Worm (Caenorhabditis elegans) whole organism, L4 larva: ENCODE measurements around the gene ets-5.

ENCODE experiments used
- F49E8.2 ChIP-seq: sonication (generic microtip); optimal IDR thresholded peaks from 2 replicates; lab custom pipeline; 2016; ENCODE audit warnings: missing compliant biosample characterization, mild to moderate bottlenecking, missing genetic modification characterization, borderline replicate concordance
- T20F7.1 ChIP-seq: fragments of 200-800 bp; sonication (Bioruptor generic); optimal IDR thresholded peaks from 2 replicates; lab custom pipeline; 2018; ENCODE audit warnings: mild to moderate bottlenecking, missing genetic modification characterization, missing compliant biosample characterization
- T26A8.4 ChIP-seq: fragments of 200-800 bp; sonication (Bioruptor generic); IDR thresholded peaks from 2 replicates; pipeline ENCODE4 v1.3.6; 2022; ENCODE audit warnings: missing genetic modification characterization, missing compliant biosample characterization
- Y48G9A.11 ChIP-seq: fragments of 200-800 bp; sonication (Bioruptor generic); IDR thresholded peaks from 2 replicates; pipeline ENCODE4 v1.3.6; 2022; ENCODE audit warnings: missing genetic modification reagents, missing genetic modification characterization, missing compliant biosample characterization
- Y75B8A.6 ChIP-seq: fragments of 200-800 bp; sonication (Bioruptor generic); IDR thresholded peaks from 2 replicates; pipeline ENCODE4 v1.3.6; 2022; ENCODE audit warnings: missing genetic modification reagents, missing genetic modification characterization, missing compliant biosample characterization
- ZK546.5 ChIP-seq, 2 experiments: sonication (generic microtip); optimal IDR thresholded peaks; 2 replicates each; lab custom pipeline; 2017; ENCODE audit warnings: missing biosample characterization in 2 of 2, missing genetic modification characterization in 2 of 2
- aha-1 ChIP-seq: fragments of 150-350 bp; peaks from one replicate; lab custom pipeline; 2014; ENCODE audit warnings: missing biosample characterization, missing genetic modification characterization
- ama-1 ChIP-seq: fragments of 150-350 bp; optimal IDR thresholded peaks from 2 replicates; lab custom pipeline; 2014; ENCODE audit warnings: inconsistent platforms, mixed read lengths
- arid-1 ChIP-seq: fragments of 200-800 bp; sonication (Bioruptor generic); conservative IDR thresholded peaks from 2 replicates; pipeline ENCODE4 v1.3.6; 2022; ENCODE audit warnings: missing genetic modification reagents, missing genetic modification characterization, missing compliant biosample characterization
- attf-4 ChIP-seq: sonication (generic microtip); optimal IDR thresholded peaks from 3 replicates; lab custom pipeline; 2017; ENCODE audit warnings: missing biosample characterization, missing genetic modification characterization
- ceh-32 ChIP-seq: sonication (generic microtip); optimal IDR thresholded peaks from 2 replicates; lab custom pipeline; 2016; ENCODE audit warnings: mild to moderate bottlenecking, missing genetic modification characterization, missing compliant biosample characterization; ENCODE audit not compliant: poor library complexity
- ceh-82 ChIP-seq: sonication (generic microtip); optimal IDR thresholded peaks from 2 replicates; lab custom pipeline; 2017; ENCODE audit warnings: missing biosample characterization, missing genetic modification characterization
- ces-1 ChIP-seq: fragments of 150-350 bp; sonication (generic microtip); optimal IDR thresholded peaks from 4 replicates; lab custom pipeline; 2014; ENCODE audit warnings: missing biosample characterization, missing genetic modification reagents, missing genetic modification characterization
- daf-16 ChIP-seq, 3 experiments: sonication (generic microtip); optimal IDR thresholded peaks; 2 replicates each; lab custom pipeline; 2016 to 2017; ENCODE audit warnings: missing genetic modification characterization in 3 of 3, missing genetic modification reagents in 3 of 3, mild to moderate bottlenecking in 2 of 3, missing compliant biosample characterization in 2 of 3, missing biosample characterization in 1 of 3, moderate library complexity in 1 of 3
- dmd-8 ChIP-seq: fragments of 200-800 bp; sonication (Bioruptor generic); IDR thresholded peaks from 2 replicates; pipeline ENCODE4 v1.3.6; 2022; ENCODE audit warnings: missing genetic modification characterization, missing compliant biosample characterization
- dmd-9 ChIP-seq: fragments of 200-800 bp; sonication (Bioruptor generic); IDR thresholded peaks from 2 replicates; pipeline ENCODE4 v1.3.6; 2022; ENCODE audit warnings: missing genetic modification reagents, missing genetic modification characterization, missing compliant biosample characterization
- dve-1 ChIP-seq: sonication (generic microtip); optimal IDR thresholded peaks from 2 replicates; lab custom pipeline; 2017; ENCODE audit warnings: antibody characterized with exemption, mild to moderate bottlenecking, missing genetic modification characterization, missing compliant biosample characterization; ENCODE audit not compliant: insufficient read depth
- fkh-10 ChIP-seq: fragments of 150-350 bp; optimal IDR thresholded peaks from 2 replicates; lab custom pipeline; 2014; ENCODE audit warnings: missing biosample characterization, missing genetic modification reagents, missing genetic modification characterization
- fos-1 ChIP-seq: fragments of 150-350 bp; optimal IDR thresholded peaks from 2 replicates; lab custom pipeline; 2014; ENCODE audit warnings: missing biosample characterization, missing genetic modification characterization
- hif-1 ChIP-seq, 2 experiments: sonication (generic microtip); optimal IDR thresholded peaks; 2 replicates each; lab custom pipeline; 2016 to 2017; ENCODE audit warnings: missing compliant biosample characterization in 2 of 2, missing genetic modification characterization in 2 of 2, missing genetic modification reagents in 2 of 2, missing genotype in 2 of 2, mild to moderate bottlenecking in 1 of 2
- hlh-30 ChIP-seq: sonication (generic microtip); optimal IDR thresholded peaks from 2 replicates; lab custom pipeline; 2017; ENCODE audit warnings: antibody characterized with exemption, mild to moderate bottlenecking, missing genetic modification characterization, missing compliant biosample characterization; ENCODE audit not compliant: insufficient read depth
- lim-7 ChIP-seq: fragments of 200-800 bp; sonication (Bioruptor generic); IDR thresholded peaks from 2 replicates; pipeline ENCODE4 v1.3.6; 2022; ENCODE audit warnings: missing genetic modification characterization, missing compliant biosample characterization
- lin-38 ChIP-seq: fragments of 200-800 bp; sonication (Bioruptor generic); IDR thresholded peaks from 2 replicates; pipeline ENCODE4 v1.3.6; 2022; ENCODE audit warnings: missing genetic modification reagents, missing genetic modification characterization, missing compliant biosample characterization
- lin-39 ChIP-seq: fragments of 150-350 bp; optimal IDR thresholded peaks from 2 replicates; lab custom pipeline; 2014; ENCODE audit warnings: missing biosample characterization, missing genetic modification reagents, missing genetic modification characterization
- madf-9 ChIP-seq: fragments of 200-800 bp; sonication (Bioruptor generic); conservative IDR thresholded peaks from 2 replicates; pipeline ENCODE4 v1.3.6; 2022; ENCODE audit warnings: missing genetic modification reagents, missing genetic modification characterization, missing compliant biosample characterization
- mes-2 ChIP-seq: sonication (generic microtip); optimal IDR thresholded peaks from 2 replicates; lab custom pipeline; 2016; ENCODE audit warnings: missing genotype, mild to moderate bottlenecking, missing genetic modification characterization, missing compliant biosample characterization; ENCODE audit not compliant: poor library complexity, severe bottlenecking
- nhr-10 ChIP-seq: fragments of 150-350 bp; optimal IDR thresholded peaks from 2 replicates; lab custom pipeline; 2014; ENCODE audit warnings: missing biosample characterization, missing genetic modification characterization
- nhr-102 ChIP-seq: sonication (generic microtip); optimal IDR thresholded peaks from 2 replicates; lab custom pipeline; 2016; ENCODE audit warnings: mild to moderate bottlenecking, missing genetic modification characterization, moderate library complexity, missing compliant biosample characterization
- nhr-11 ChIP-seq: fragments of 150-350 bp; optimal IDR thresholded peaks from 2 replicates; lab custom pipeline; 2014; ENCODE audit warnings: missing biosample characterization, missing genetic modification characterization
- nhr-237 ChIP-seq: sonication (generic microtip); optimal IDR thresholded peaks from 2 replicates; lab custom pipeline; 2017; ENCODE audit warnings: missing biosample characterization, missing genetic modification characterization
- nhr-28 ChIP-seq: fragments of 150-350 bp; optimal IDR thresholded peaks from 2 replicates; lab custom pipeline; 2014; ENCODE audit warnings: missing biosample characterization, missing genetic modification characterization
- nhr-42 ChIP-seq: fragments of 200-800 bp; sonication (Bioruptor generic); IDR thresholded peaks from 2 replicates; pipeline ENCODE4 v1.3.6; 2022; ENCODE audit warnings: missing genetic modification characterization, missing compliant biosample characterization
- nhr-76 ChIP-seq: fragments of 150-350 bp; optimal IDR thresholded peaks from 2 replicates; lab custom pipeline; 2014; ENCODE audit warnings: missing biosample characterization, missing genetic modification characterization
- nhr-77 ChIP-seq: fragments of 150-350 bp; optimal IDR thresholded peaks from 2 replicates; lab custom pipeline; 2014; ENCODE audit warnings: missing biosample characterization, missing genetic modification characterization
- pqm-1 ChIP-seq: sonication (generic microtip); optimal IDR thresholded peaks from 2 replicates; lab custom pipeline; 2017; ENCODE audit warnings: missing biosample characterization, missing genetic modification characterization
- rbr-2 ChIP-seq: sonication (generic microtip); optimal IDR thresholded peaks from 2 replicates; lab custom pipeline; 2016; ENCODE audit warnings: missing genotype, missing genetic modification characterization, missing compliant biosample characterization
- skn-1 ChIP-seq: fragments of 150-350 bp; optimal IDR thresholded peaks from 2 replicates; lab custom pipeline; 2014; ENCODE audit warnings: missing biosample characterization, missing genetic modification characterization
- spr-1 ChIP-seq: sonication (generic microtip); optimal IDR thresholded peaks from 2 replicates; lab custom pipeline; 2016; ENCODE audit warnings: mild to moderate bottlenecking, missing genetic modification characterization, missing compliant biosample characterization
- spr-3 ChIP-seq: fragments of 200-800 bp; sonication (Bioruptor generic); optimal IDR thresholded peaks from 2 replicates; lab custom pipeline; 2018; ENCODE audit warnings: mild to moderate bottlenecking, missing genetic modification characterization, missing compliant biosample characterization
- tag-97 ChIP-seq: fragments of 200-800 bp; sonication (Bioruptor generic); IDR thresholded peaks from 2 replicates; pipeline ENCODE4 v1.3.6; 2022; ENCODE audit warnings: missing genetic modification characterization, missing compliant biosample characterization
- tra-1 ChIP-seq: fragments of 200-800 bp; sonication (Bioruptor generic); IDR thresholded peaks from 2 replicates; pipeline ENCODE4 v1.3.6; 2022; ENCODE audit warnings: missing genetic modification reagents, missing genetic modification characterization, missing compliant biosample characterization
- unc-62 ChIP-seq, 3 experiments: fragments of 150-350 bp in 1 of 3; sonication (generic microtip); optimal IDR thresholded peaks in 2 of 3; peaks in 1 of 3; 1 replicate in 1 of 3; 2 replicates in 2 of 3; lab custom pipeline; 2014 to 2017; ENCODE audit warnings: missing biosample characterization in 3 of 3, missing genetic modification characterization in 3 of 3, missing genetic modification reagents in 3 of 3, missing genotype in 1 of 3
- zag-1 ChIP-seq: fragments of 150-350 bp; optimal IDR thresholded peaks from 2 replicates; lab custom pipeline; 2014; ENCODE audit warnings: missing biosample characterization, missing genetic modification characterization
- zip-11 ChIP-seq: fragments of 200-800 bp; sonication (Bioruptor generic); IDR thresholded peaks from 2 replicates; pipeline ENCODE4 v1.3.6; 2022; ENCODE audit warnings: missing genetic modification characterization, missing compliant biosample characterization
- ztf-11 ChIP-seq: fragments of 150-350 bp; optimal IDR thresholded peaks from 2 replicates; lab custom pipeline; 2014; ENCODE audit warnings: missing biosample characterization, missing genetic modification characterization

The ets-5 gene

DNA sequence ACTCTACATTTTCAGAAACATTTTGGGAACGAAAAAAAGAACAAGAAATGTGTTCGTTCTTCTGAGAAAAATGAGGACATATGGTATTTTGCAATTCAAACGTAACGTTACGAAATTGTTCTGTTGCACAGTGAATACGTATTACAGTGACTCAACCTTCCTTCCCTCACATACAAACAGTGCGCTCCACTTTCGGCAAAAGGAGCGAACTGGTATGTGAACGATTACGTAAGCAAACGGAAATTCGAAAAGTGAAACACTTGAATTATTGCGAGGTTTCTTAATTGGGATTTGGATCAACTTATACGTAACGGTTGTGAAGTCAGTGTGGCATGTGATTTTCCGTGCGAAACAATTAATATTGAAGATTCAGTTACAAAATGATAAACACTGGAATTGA lies 36.5 kb upstream of the ets-5 start:
- TF ChIP-seq fos-1 (tag; lab: Kevin White, UChicago): no peak
- peak; percentile 12 for TF ChIP-seq mes-2 (tag; lab: Kevin White, UChicago)
- TF ChIP-seq tra-1 (GFP tag; lab: Robert Waterston, UW): 0 out of 2 replicates have a peak, but pooled peaks have one; percentile 7
- no peak for TF ChIP-seq madf-9 (GFP tag; lab: Robert Waterston, UW)
- TF ChIP-seq unc-62 (GFP tag; optimal IDR thresholded peaks at IDR 0.05 in 1 of 2; lab: Kevin White, UChicago): peak in 1 of 2 experiments; percentile 73
- TF ChIP-seq unc-62 (tag; optimal IDR thresholded peaks at IDR 0.05; lab: Kevin White, UChicago): no peak

DNA sequence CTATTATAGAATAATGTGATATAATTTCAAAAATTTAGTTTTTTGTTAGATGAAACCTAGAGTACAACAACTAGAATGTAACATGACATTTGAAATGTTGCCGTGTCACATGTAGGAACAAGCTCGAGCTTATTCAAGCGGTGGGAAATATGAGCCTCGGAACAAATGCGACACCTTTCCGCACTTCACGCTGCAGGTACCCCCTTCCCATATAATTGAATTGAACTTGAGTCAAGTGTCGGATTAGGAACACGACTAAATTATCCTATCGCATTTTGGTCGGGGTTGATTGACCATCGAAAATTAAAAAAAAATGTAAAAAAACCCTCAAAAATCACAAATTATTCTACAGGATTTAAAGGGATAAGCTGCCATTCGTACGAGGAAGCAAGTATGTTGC lies 35.9 kb upstream of the ets-5 start:
- no peak for TF ChIP-seq arid-1 (GFP tag; lab: Robert Waterston, UW)
- no peak for TF ChIP-seq hif-1 (tag; optimal IDR thresholded peaks at IDR 0.05; lab: Kevin White, UChicago)
- peak; percentile 49 for TF ChIP-seq hlh-30 (tag; lab: Kevin White, UChicago)
- TF ChIP-seq aha-1 (tag; lab: Kevin White, UChicago): peak; percentile 75

DNA sequence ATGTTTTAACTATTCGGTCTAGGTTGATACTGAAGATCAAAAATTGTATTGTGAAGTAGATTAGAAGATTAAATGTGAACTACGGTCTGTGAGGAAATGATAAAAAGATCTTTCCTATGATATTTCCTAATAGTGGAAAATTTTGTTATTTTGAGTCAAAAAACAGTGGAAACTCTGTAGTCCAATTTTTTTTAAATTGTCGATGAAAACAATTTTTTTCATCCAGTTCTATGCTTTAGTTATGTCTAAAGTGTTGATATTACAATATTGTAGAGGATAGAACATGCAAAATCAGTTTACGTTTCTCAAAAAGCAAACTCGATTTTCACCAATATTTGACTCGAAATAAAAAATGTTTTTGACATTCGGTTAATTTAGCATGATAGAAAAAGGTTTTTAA lies 35.4 kb upstream of the ets-5 start:
- TF ChIP-seq attf-4: no peak
- TF ChIP-seq T20F7.1 (GFP tag; lab: Kevin White, UChicago): peak; percentile 6
- TF ChIP-seq zip-11 (GFP tag; lab: Robert Waterston, UW): no peak
- TF ChIP-seq ama-1 (lab: Kevin White, UChicago): no peak
- TF ChIP-seq dmd-8 (GFP tag; lab: Robert Waterston, UW): no peak
- peak; percentile 92 for TF ChIP-seq aha-1 (tag; lab: Kevin White, UChicago)
- no peak for TF ChIP-seq nhr-42

DNA sequence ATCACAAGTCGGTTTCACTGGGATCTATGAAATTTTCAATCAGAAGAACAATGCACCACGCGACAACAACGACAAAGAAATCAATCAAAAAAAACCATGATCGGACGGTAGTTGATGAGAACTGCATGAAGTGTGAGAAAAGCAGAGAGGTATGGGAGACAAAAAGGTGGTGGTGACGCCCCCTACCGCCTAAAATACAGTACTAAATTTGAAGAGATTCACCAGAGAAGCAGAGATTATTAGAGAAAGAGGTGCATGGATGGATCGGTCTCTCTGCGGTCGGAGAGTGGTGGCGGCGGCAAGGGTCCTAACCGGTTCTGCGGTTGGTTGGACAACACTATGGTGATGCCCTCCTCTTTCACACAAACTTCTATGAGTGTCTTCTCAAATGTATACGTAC lies 34.9 kb upstream of the ets-5 start:
- TF ChIP-seq nhr-237 (tag; lab: Kevin White, UChicago): no peak
- TF ChIP-seq pqm-1 (tag; lab: Kevin White, UChicago): no peak
- TF ChIP-seq daf-16 (GFP tag; optimal IDR thresholded peaks at IDR 0.05; lab: Kevin White, UChicago): no peak
- TF ChIP-seq daf-16 (tag; optimal IDR thresholded peaks at IDR 0.05; lab: Kevin White, UChicago): no peak
- no peak for TF ChIP-seq T20F7.1 (GFP tag; lab: Kevin White, UChicago)
- TF ChIP-seq skn-1 (tag; lab: Kevin White, UChicago): no peak
- no peak for TF ChIP-seq ceh-82 (tag; lab: Kevin White, UChicago)
- TF ChIP-seq ces-1 (GFP tag; lab: Kevin White, UChicago): no peak
- peak; percentile 18 for TF ChIP-seq spr-1 (tag; lab: Kevin White, UChicago)
- TF ChIP-seq ama-1 (lab: Kevin White, UChicago): no peak
- TF ChIP-seq nhr-102 (tag; lab: Kevin White, UChicago): no peak
- TF ChIP-seq tag-97 (GFP tag; lab: Robert Waterston, UW): no peak
- peak; percentile 44 for TF ChIP-seq dve-1
- TF ChIP-seq arid-1 (GFP tag; lab: Robert Waterston, UW): no peak
- no peak for TF ChIP-seq dmd-9 (GFP tag; lab: Robert Waterston, UW)
- TF ChIP-seq Y75B8A.6: no peak
- TF ChIP-seq lim-7 (GFP tag; lab: Robert Waterston, UW): no peak
- TF ChIP-seq Y48G9A.11 (GFP tag; lab: Robert Waterston, UW): no peak
- TF ChIP-seq ceh-32 (tag; lab: Kevin White, UChicago): no peak
- no peak for TF ChIP-seq lin-38
- no peak for TF ChIP-seq ZK546.5 (tag; optimal IDR thresholded peaks at IDR 0.05; lab: Kevin White, UChicago)
- no peak for TF ChIP-seq lin-39 (tag; lab: Kevin White, UChicago)
- no peak for TF ChIP-seq nhr-77 (tag; lab: Kevin White, UChicago)
- no peak for TF ChIP-seq F49E8.2 (tag; lab: Kevin White, UChicago)
- TF ChIP-seq nhr-11 (tag; lab: Kevin White, UChicago): no peak
- TF ChIP-seq fkh-10 (GFP tag; lab: Kevin White, UChicago): no peak
- TF ChIP-seq spr-3: no peak
- TF ChIP-seq zag-1 (tag; lab: Kevin White, UChicago): no peak
- TF ChIP-seq madf-9 (GFP tag; lab: Robert Waterston, UW): no peak
- TF ChIP-seq T26A8.4 (GFP tag; lab: Robert Waterston, UW): peak; percentile 68
- no peak for TF ChIP-seq nhr-76 (tag; lab: Kevin White, UChicago)
- no peak for TF ChIP-seq dmd-8 (GFP tag; lab: Robert Waterston, UW)
- no peak for TF ChIP-seq attf-4
- peak; percentile 40 for TF ChIP-seq rbr-2 (tag; lab: Kevin White, UChicago)
- peak; percentile 64 for TF ChIP-seq nhr-28 (tag; lab: Kevin White, UChicago)
- TF ChIP-seq nhr-10: no peak
- no peak for TF ChIP-seq ztf-11
